Fruit fly (Drosophila melanogaster) whole organism, embryonic: ENCODE measurements around the gene CG3556.

Source experiments
- Ada2b ChIP-seq: fragments of 200-800 bp; sonication (Bioruptor generic); IDR thresholded peaks from 2 replicates; pipeline ENCODE4 v1.3.6; 2022; ENCODE audit warnings: missing biosample characterization, missing genetic modification characterization
- Adf1 ChIP-seq: fragments of 200-800 bp; sonication (Bioruptor generic); IDR thresholded peaks from 2 replicates; pipeline ENCODE4 v1.3.6; 2022; ENCODE audit warnings: missing biosample characterization, missing genetic modification characterization
- CG1233 ChIP-seq: fragments of 200-800 bp; sonication (Bioruptor generic); optimal IDR thresholded peaks from 4 replicates; lab custom pipeline; 2018; ENCODE audit warnings: missing biosample characterization, mild to moderate bottlenecking, missing genetic modification characterization
- CG13894 ChIP-seq: fragments of 200-800 bp; sonication (Bioruptor generic); optimal IDR thresholded peaks from 3 replicates; lab custom pipeline; 2018; ENCODE audit warnings: missing biosample characterization, mild to moderate bottlenecking, missing genetic modification characterization, moderate library complexity
- CG15011 ChIP-seq: fragments of 200-800 bp; sonication (Bioruptor generic); optimal IDR thresholded peaks from 3 replicates; lab custom pipeline; 2018; ENCODE audit warnings: missing biosample characterization, mild to moderate bottlenecking, missing genetic modification characterization
- CG15269 ChIP-seq: fragments of 200-800 bp; sonication (Bioruptor generic); optimal IDR thresholded peaks from 2 replicates; lab custom pipeline; 2018; ENCODE audit warnings: missing biosample characterization, mild to moderate bottlenecking, missing genetic modification characterization, moderate library complexity
- CG1603 ChIP-seq: fragments of 200-800 bp; sonication (Bioruptor generic); optimal IDR thresholded peaks from 2 replicates; lab custom pipeline; 2019; ENCODE audit warnings: missing biosample characterization, mild to moderate bottlenecking, missing genetic modification characterization, moderate library complexity
- CG17612 ChIP-seq: fragments of 200-800 bp; sonication (Bioruptor generic); IDR thresholded peaks from 2 replicates; pipeline ENCODE4 v1.3.6; 2022; ENCODE audit warnings: missing biosample characterization, missing genetic modification characterization
- CG17829 ChIP-seq: fragments of 200-800 bp; optimal IDR thresholded peaks from 2 replicates; lab custom pipeline; 2019; ENCODE audit warnings: missing biosample characterization, mild to moderate bottlenecking, missing genetic modification characterization, moderate library complexity
- CG32532 ChIP-seq: fragments of 200-800 bp; sonication (Bioruptor generic); IDR thresholded peaks from 2 replicates; pipeline ENCODE4 v1.3.6; 2022; ENCODE audit warnings: missing biosample characterization, missing genetic modification characterization
- CG4854 ChIP-seq: fragments of 200-800 bp; sonication (Bioruptor generic); optimal IDR thresholded peaks from 2 replicates; lab custom pipeline; 2016; ENCODE audit warnings: missing biosample characterization, missing genetic modification characterization, inconsistent platforms
- CG6254 ChIP-seq: fragments of 200-800 bp; sonication (Bioruptor generic); optimal IDR thresholded peaks from 3 replicates; lab custom pipeline; 2017; ENCODE audit warnings: mild to moderate bottlenecking, missing biosample characterization, missing genetic modification reagents, missing genetic modification characterization
- CG6654 ChIP-seq: fragments of 200-800 bp; sonication (Bioruptor generic); optimal IDR thresholded peaks from 2 replicates; lab custom pipeline; 2017; ENCODE audit warnings: missing biosample characterization, mild to moderate bottlenecking, missing genetic modification characterization
- CG6813 ChIP-seq: fragments of 200-800 bp; sonication (Bioruptor generic); optimal IDR thresholded peaks from 2 replicates; lab custom pipeline; 2017; ENCODE audit warnings: missing biosample characterization, missing genetic modification characterization, mild to moderate bottlenecking, moderate library complexity, missing genetic modification reagents
- CG7928 ChIP-seq: fragments of 200-800 bp; sonication (Bioruptor generic); optimal IDR thresholded peaks from 2 replicates; lab custom pipeline; 2017; ENCODE audit warnings: missing biosample characterization, mild to moderate bottlenecking, missing genetic modification characterization
- CG9609 ChIP-seq: fragments of 200-800 bp; sonication (Bioruptor generic); optimal IDR thresholded peaks from 3 replicates; lab custom pipeline; 2016; ENCODE audit warnings: missing biosample characterization, missing genetic modification characterization
- CTCF ChIP-seq: fragments of 200-800 bp; sonication (Bioruptor generic); optimal IDR thresholded peaks from 2 replicates; lab custom pipeline; 2017; ENCODE audit warnings: missing biosample characterization, mild to moderate bottlenecking, missing genetic modification characterization, moderate library complexity
- Dbx ChIP-seq: fragments of 200-800 bp; sonication (Bioruptor generic); IDR thresholded peaks from 3 replicates; pipeline ENCODE4 v1.3.6; 2022; ENCODE audit warnings: missing biosample characterization, missing genetic modification characterization
- Dek ChIP-seq: fragments of 200-800 bp; sonication (Bioruptor generic); optimal IDR thresholded peaks from 3 replicates; lab custom pipeline; 2019; ENCODE audit warnings: missing biosample characterization, mild to moderate bottlenecking, missing genetic modification characterization, moderate library complexity
- Drgx ChIP-seq: fragments of 200-800 bp; sonication (Bioruptor generic); IDR thresholded peaks from 2 replicates; pipeline ENCODE4 v1.3.6; 2022; ENCODE audit warnings: missing biosample characterization, missing genetic modification characterization
- Elba2 ChIP-seq: fragments of 200-800 bp; sonication (Bioruptor generic); optimal IDR thresholded peaks from 3 replicates; lab custom pipeline; 2016; ENCODE audit warnings: missing biosample characterization, missing genetic modification characterization
- Ets65A ChIP-seq: fragments of 200-800 bp; sonication (Bioruptor generic); peaks from one replicate; lab custom pipeline; 2016; ENCODE audit warnings: missing biosample characterization, missing genetic modification characterization
- H15 ChIP-seq: fragments of 200-800 bp; sonication (Bioruptor generic); IDR thresholded peaks from 3 replicates; pipeline ENCODE4 v1.3.6; 2022; ENCODE audit warnings: missing biosample characterization, missing genetic modification characterization
- H2.0 ChIP-seq: fragments of 200-800 bp; sonication (Bioruptor generic); IDR thresholded peaks from 2 replicates; pipeline ENCODE4 v1.3.6; 2022; ENCODE audit warnings: missing biosample characterization, missing genetic modification characterization
- Meics ChIP-seq: fragments of 200-800 bp; sonication (Bioruptor generic); optimal IDR thresholded peaks from 2 replicates; lab custom pipeline; 2017; ENCODE audit warnings: missing biosample characterization, mild to moderate bottlenecking, missing genetic modification characterization
- Nf-YC ChIP-seq: fragments of 200-800 bp; optimal IDR thresholded peaks from 3 replicates; lab custom pipeline; 2019; ENCODE audit warnings: missing biosample characterization, mild to moderate bottlenecking, missing genetic modification characterization, moderate library complexity
- Oli ChIP-seq: fragments of 200-800 bp; sonication (Bioruptor generic); optimal IDR thresholded peaks from 2 replicates; lab custom pipeline; 2018; ENCODE audit warnings: missing biosample characterization, mild to moderate bottlenecking, missing genetic modification characterization, moderate library complexity
- Ravus ChIP-seq: fragments of 200-800 bp; sonication (Bioruptor generic); IDR thresholded peaks from 2 replicates; pipeline ENCODE4 v1.3.6; 2022; ENCODE audit warnings: missing biosample characterization, missing genetic modification characterization
- amos ChIP-seq: fragments of 200-800 bp; sonication (Bioruptor generic); IDR thresholded peaks from 2 replicates; pipeline ENCODE4 v1.3.6; 2022; ENCODE audit warnings: missing biosample characterization, missing genetic modification characterization; ENCODE audit not compliant: partially characterized antibody
- bcd ChIP-seq: fragments of 200-800 bp; sonication (Bioruptor generic); optimal IDR thresholded peaks from 2 replicates; lab custom pipeline; 2017; ENCODE audit warnings: missing biosample characterization, mild to moderate bottlenecking, missing genetic modification characterization
- dimm ChIP-seq: fragments of 200-800 bp; sonication (Bioruptor generic); IDR thresholded peaks from 2 replicates; pipeline ENCODE4 v1.3.6; 2022; ENCODE audit warnings: missing biosample characterization, missing genetic modification characterization
- dmrt99B ChIP-seq: fragments of 200-800 bp; sonication (Bioruptor generic); optimal IDR thresholded peaks from 2 replicates; lab custom pipeline; 2018; ENCODE audit warnings: missing biosample characterization, mild to moderate bottlenecking, missing genetic modification characterization, moderate library complexity
- emc ChIP-seq: fragments of 200-800 bp; sonication (Bioruptor generic); optimal IDR thresholded peaks from 2 replicates; lab custom pipeline; 2016; ENCODE audit warnings: missing biosample characterization, missing genetic modification characterization
- en ChIP-seq: fragments of 200-800 bp; sonication (Bioruptor generic); optimal IDR thresholded peaks from 2 replicates; lab custom pipeline; 2016; ENCODE audit warnings: missing biosample characterization, missing genetic modification characterization
- fu2 ChIP-seq: fragments of 200-800 bp; sonication (Bioruptor generic); optimal IDR thresholded peaks from 2 replicates; lab custom pipeline; 2016; ENCODE audit warnings: missing biosample characterization, missing genetic modification characterization
- gcm2 ChIP-seq: fragments of 200-800 bp; sonication (Bioruptor generic); optimal IDR thresholded peaks from 2 replicates; lab custom pipeline; 2016; ENCODE audit warnings: missing biosample characterization, missing genetic modification characterization
- gsb-n ChIP-seq: fragments of 200-800 bp; sonication (Bioruptor generic); optimal IDR thresholded peaks from 3 replicates; lab custom pipeline; 2018; ENCODE audit warnings: missing biosample characterization, mild to moderate bottlenecking, missing genetic modification characterization
- inv ChIP-seq: fragments of 200-800 bp; sonication (Bioruptor generic); IDR thresholded peaks from 2 replicates; pipeline ENCODE4 v1.3.6; 2022; ENCODE audit warnings: missing biosample characterization, missing genetic modification characterization; ENCODE audit not compliant: partially characterized antibody
- lab ChIP-seq: fragments of 200-800 bp; sonication (Bioruptor generic); optimal IDR thresholded peaks from 3 replicates; lab custom pipeline; 2017; ENCODE audit warnings: missing biosample characterization, missing genetic modification characterization, mild to moderate bottlenecking, moderate library complexity, missing genetic modification reagents
- lmd ChIP-seq: fragments of 200-800 bp; sonication (Bioruptor generic); IDR thresholded peaks from 2 replicates; pipeline ENCODE4 v1.3.6; 2022; ENCODE audit warnings: missing biosample characterization, missing genetic modification characterization
- mirr ChIP-seq: fragments of 200-800 bp; sonication (Bioruptor generic); optimal IDR thresholded peaks from 3 replicates; lab custom pipeline; 2018; ENCODE audit warnings: missing biosample characterization, mild to moderate bottlenecking, missing genetic modification characterization
- pita ChIP-seq: fragments of 200-800 bp; sonication (Bioruptor generic); optimal IDR thresholded peaks from 2 replicates; lab custom pipeline; 2017; ENCODE audit warnings: missing biosample characterization, mild to moderate bottlenecking, missing genetic modification characterization
- pnt ChIP-seq: fragments of 200-800 bp; sonication (Bioruptor generic); optimal IDR thresholded peaks from 3 replicates; lab custom pipeline; 2016; ENCODE audit warnings: missing biosample characterization, missing genetic modification characterization
- repo ChIP-seq: fragments of 200-800 bp; sonication (Bioruptor generic); optimal IDR thresholded peaks from 2 replicates; lab custom pipeline; 2016; ENCODE audit warnings: missing biosample characterization, missing genetic modification characterization
- row ChIP-seq: fragments of 200-800 bp; sonication (Bioruptor generic); IDR thresholded peaks from 3 replicates; pipeline ENCODE4 v1.3.6; 2022; ENCODE audit warnings: missing biosample characterization, missing genetic modification characterization
- sima ChIP-seq: fragments of 200-800 bp; sonication (Bioruptor generic); optimal IDR thresholded peaks from 2 replicates; lab custom pipeline; 2016; ENCODE audit warnings: missing biosample characterization, missing genetic modification characterization
- tap ChIP-seq: fragments of 200-800 bp; optimal IDR thresholded peaks from 3 replicates; lab custom pipeline; 2019; ENCODE audit warnings: missing biosample characterization, mild to moderate bottlenecking, missing genetic modification characterization, moderate library complexity
- tin ChIP-seq: fragments of 200-800 bp; sonication (Bioruptor generic); optimal IDR thresholded peaks from 3 replicates; lab custom pipeline; 2016; ENCODE audit warnings: missing biosample characterization, missing genetic modification characterization
- tup ChIP-seq: fragments of 200-800 bp; sonication (Bioruptor generic); optimal IDR thresholded peaks from 2 replicates; lab custom pipeline; 2016; ENCODE audit warnings: missing biosample characterization, mild to moderate bottlenecking, missing genetic modification characterization, moderate library complexity
- usp ChIP-seq: fragments of >200 bp; optimal IDR thresholded peaks from 2 replicates; lab custom pipeline; 2017; ENCODE audit warnings: missing biosample characterization, missing genetic modification characterization
- vfl ChIP-seq: fragments of 200-800 bp; sonication (Bioruptor generic); optimal IDR thresholded peaks from 2 replicates; lab custom pipeline; 2016; ENCODE audit warnings: missing biosample characterization, missing genetic modification characterization
- vnd ChIP-seq: fragments of 200-800 bp; sonication (Bioruptor generic); IDR thresholded peaks from 3 replicates; pipeline ENCODE4 v1.3.6; 2022; ENCODE audit warnings: missing biosample characterization, missing genetic modification characterization; ENCODE audit not compliant: partially characterized antibody

The CG3556 gene

dm6 chrX:4553999-4554398 lies 24.0 kb downstream of the CG3556 start, which contains the start of gene CG11444 (continued):
- TF ChIP-seq Meics: peak; percentile 42
- TF ChIP-seq inv: no peak
- no peak for TF ChIP-seq tap (tag; lab: Kevin White, UChicago)
- no peak for TF ChIP-seq emc (GFP tag; lab: Kevin White, UChicago)
- no peak for TF ChIP-seq CG6654 (GFP tag; lab: Kevin White, UChicago)
- TF ChIP-seq lab (GFP tag; lab: Kevin White, UChicago): no peak
- TF ChIP-seq Adf1 (GFP tag; lab: Robert Waterston, UW): no peak
- TF ChIP-seq CG1233 (GFP tag; lab: Kevin White, UChicago): no peak
- 0 out of 3 replicates have a peak, but pooled peaks have one; percentile 58 for TF ChIP-seq Dbx (GFP tag; lab: Robert Waterston, UW)
- TF ChIP-seq pnt (GFP tag; lab: Kevin White, UChicago): peak; percentile 21
- TF ChIP-seq vfl (GFP tag; lab: Kevin White, UChicago): peak; percentile 50
- peak; percentile 41 for TF ChIP-seq mirr (GFP tag; lab: Kevin White, UChicago)
- TF ChIP-seq Ravus (GFP tag; lab: Robert Waterston, UW): no peak
- no peak for TF ChIP-seq CG6813 (GFP tag; lab: Kevin White, UChicago)
- peak; percentile 37 for TF ChIP-seq CG13894
- 0 out of 3 replicates have a peak, but pooled peaks have one; percentile 15 for TF ChIP-seq H15 (GFP tag; lab: Robert Waterston, UW)
- TF ChIP-seq Dek: peak; percentile 15
- no peak for TF ChIP-seq pita (GFP tag; lab: Kevin White, UChicago)
- no peak for TF ChIP-seq dimm (GFP tag; lab: Robert Waterston, UW)
- no peak for TF ChIP-seq Oli (tag; lab: Kevin White, UChicago)
- no peak for TF ChIP-seq CG6254 (GFP tag; lab: Kevin White, UChicago)
- TF ChIP-seq tup (GFP tag; lab: Kevin White, UChicago): no peak
- TF ChIP-seq gcm2 (GFP tag; lab: Kevin White, UChicago): no peak
- peak; percentile 42 for TF ChIP-seq fu2
- TF ChIP-seq CG17612 (GFP tag; lab: Robert Waterston, UW): no peak
- TF ChIP-seq CG15011 (GFP tag; lab: Kevin White, UChicago): no peak
- TF ChIP-seq sima: no peak
- TF ChIP-seq gsb-n (tag; lab: Kevin White, UChicago): peak; percentile 34
- TF ChIP-seq Nf-YC (tag; lab: Kevin White, UChicago): peak; percentile 15
- no peak for TF ChIP-seq usp (GFP tag; lab: Kevin White, UChicago)
- no peak for TF ChIP-seq H2.0 (GFP tag; lab: Robert Waterston, UW)
- no peak for TF ChIP-seq vnd (GFP tag; lab: Robert Waterston, UW)
- no peak for TF ChIP-seq Elba2 (GFP tag; lab: Kevin White, UChicago)
- TF ChIP-seq repo: peak; percentile 22
- peak; percentile 37 for TF ChIP-seq tin (GFP tag; lab: Kevin White, UChicago)
- no peak for TF ChIP-seq dmrt99B (tag; lab: Kevin White, UChicago)
- TF ChIP-seq Drgx (GFP tag; lab: Robert Waterston, UW): no peak
- TF ChIP-seq CG9609 (GFP tag; lab: Kevin White, UChicago): peak; percentile 37
- TF ChIP-seq Ets65A (GFP tag; lab: Kevin White, UChicago): peak; percentile 92
- TF ChIP-seq CG4854 (GFP tag; lab: Kevin White, UChicago): no peak
- TF ChIP-seq en (GFP tag; lab: Kevin White, UChicago): peak; percentile 11
- peak; percentile 97 for TF ChIP-seq CTCF
- peak; percentile 51 for TF ChIP-seq CG32532 (GFP tag; lab: Robert Waterston, UW)
- TF ChIP-seq bcd (GFP tag; lab: Kevin White, UChicago): no peak
- peak; percentile 28; the same call in 1 of the 3 replicates for TF ChIP-seq row
- TF ChIP-seq lmd (GFP tag; lab: Robert Waterston, UW): no peak
- TF ChIP-seq CG7928 (GFP tag; lab: Kevin White, UChicago): peak; percentile 7
- no peak for TF ChIP-seq Ada2b (GFP tag; lab: Robert Waterston, UW)
- TF ChIP-seq CG1603 (tag; lab: Kevin White, UChicago): peak; percentile 84
- no peak for TF ChIP-seq CG15269 (tag; lab: Kevin White, UChicago)
- peak; percentile 10; the same call in 1 of the 2 replicates for TF ChIP-seq amos (GFP tag; lab: Robert Waterston, UW)
- peak; percentile 39 for TF ChIP-seq CG17829 (tag; lab: Kevin White, UChicago)
